Worm (Caenorhabditis elegans) whole organism, young adult: ENCODE data around the gene H12D21.9.
"Not testable (repeated sequence)": the region's sequence is repeated elsewhere in the genome, so short reads cannot be mapped to it uniquely, and the experiment has no call there.

Source experiments
- cebp-2 ChIP-seq: fragments of 200-800 bp; sonication (Bioruptor generic); IDR thresholded peaks from 2 replicates; pipeline ENCODE4 v1.3.6; 2022; ENCODE audit warnings: missing genetic modification characterization, missing compliant biosample characterization
- let-526 ChIP-seq: fragments of 200-800 bp; sonication (Bioruptor generic); IDR thresholded peaks from 2 replicates; pipeline ENCODE4 v1.3.6; 2022; ENCODE audit warnings: missing genetic modification reagents, missing genetic modification characterization, missing compliant biosample characterization
- mcd-1 ChIP-seq: fragments of 200-800 bp; sonication (Bioruptor generic); IDR thresholded peaks from 2 replicates; pipeline ENCODE4 v1.3.6; 2022; ENCODE audit warnings: missing genetic modification reagents, missing genetic modification characterization, missing compliant biosample characterization
- nhr-179 ChIP-seq: sonication (generic microtip); optimal IDR thresholded peaks from 2 replicates; lab custom pipeline; 2016; ENCODE audit warnings: mild to moderate bottlenecking, missing genetic modification characterization, missing compliant biosample characterization
- pha-4 ChIP-seq: fragments of 150-350 bp; sonication (generic microtip); optimal IDR thresholded peaks from 2 replicates; lab custom pipeline; 2014; ENCODE audit warnings: missing biosample characterization, missing genetic modification reagents, missing genetic modification characterization

DNA sequence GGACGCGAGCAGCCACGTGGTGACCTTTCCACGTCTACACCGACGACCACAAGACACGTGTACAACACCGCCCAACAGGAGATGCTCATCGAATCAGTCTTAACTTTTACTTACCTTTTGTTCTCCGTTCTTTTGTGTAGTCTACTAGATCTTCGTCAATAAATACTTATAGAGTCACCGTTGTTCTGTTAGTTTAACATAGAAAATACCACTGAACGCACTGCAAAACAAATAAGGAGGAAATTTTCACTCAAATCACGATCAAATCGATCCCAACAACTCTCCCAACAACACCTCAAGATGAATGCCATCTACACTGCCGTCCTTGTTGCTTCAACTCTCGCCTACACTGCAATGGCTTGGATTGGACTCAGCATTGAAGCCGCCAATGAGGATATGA lies 18.5 kb downstream of the H12D21.9 start, which contains the start of gene nspa-2:
- not testable (repeated sequence) for TF ChIP-seq mcd-1 (GFP tag; lab: Robert Waterston, UW); cebp-2 (GFP tag; lab: Robert Waterston, UW); let-526 (GFP tag; lab: Robert Waterston, UW); nhr-179 (tag; lab: Kevin White, UChicago); pha-4 (tag; lab: Kevin White, UChicago)
